Worm (Caenorhabditis elegans) whole organism, young adult: Measurements from ENCODE around the gene F41E6.17.

ENCODE experiments used
- B0261.1 ChIP-seq: sonication (generic microtip); optimal IDR thresholded peaks from 2 replicates; lab custom pipeline; 2016; ENCODE audit warnings: mild to moderate bottlenecking, missing genetic modification characterization, moderate library complexity, missing compliant biosample characterization
- F33H1.4 ChIP-seq: fragments of 200-800 bp; sonication (Bioruptor generic); IDR thresholded peaks from 2 replicates; pipeline ENCODE4 v1.3.6; 2022; ENCODE audit warnings: missing genetic modification reagents, missing genetic modification characterization, missing compliant biosample characterization
- F49E8.2 ChIP-seq: sonication (generic microtip); optimal IDR thresholded peaks from 3 replicates; lab custom pipeline; 2017; ENCODE audit warnings: missing genetic modification characterization, mild to moderate bottlenecking, missing compliant biosample characterization, antibody characterized with exemption, moderate library complexity; ENCODE audit not compliant: insufficient read depth
- F57C9.4 ChIP-seq: sonication (generic microtip); optimal IDR thresholded peaks from 2 replicates; lab custom pipeline; 2017; ENCODE audit warnings: mild to moderate bottlenecking, missing genetic modification characterization, missing compliant biosample characterization
- K11D2.4 ChIP-seq: fragments of 200-800 bp; sonication (Bioruptor generic); IDR thresholded peaks from 2 replicates; pipeline ENCODE4 v1.3.6; 2022; ENCODE audit warnings: missing genetic modification reagents, missing genetic modification characterization, missing compliant biosample characterization
- K12H6.12 ChIP-seq: fragments of 200-800 bp; sonication (Bioruptor generic); optimal IDR thresholded peaks from 2 replicates; lab custom pipeline; 2018; ENCODE audit warnings: mild to moderate bottlenecking, missing genetic modification characterization, missing compliant biosample characterization
- T07F8.4 ChIP-seq: sonication (generic microtip); optimal IDR thresholded peaks from 2 replicates; lab custom pipeline; 2016; ENCODE audit warnings: mild to moderate bottlenecking, missing genetic modification characterization, moderate library complexity, missing compliant biosample characterization
- Y79H2A.3 ChIP-seq: fragments of 200-800 bp; sonication (Bioruptor generic); conservative IDR thresholded peaks from 2 replicates; pipeline ENCODE4 v1.3.6; 2022; ENCODE audit warnings: missing genetic modification reagents, missing genetic modification characterization, missing compliant biosample characterization
- akir-1 ChIP-seq: fragments of 200-800 bp; sonication (Bioruptor generic); optimal IDR thresholded peaks from 2 replicates; lab custom pipeline; 2018; ENCODE audit warnings: mild to moderate bottlenecking, missing genetic modification characterization, moderate library complexity, missing compliant biosample characterization
- aptf-3 ChIP-seq: fragments of 200-800 bp; sonication (Bioruptor generic); IDR thresholded peaks from 2 replicates; pipeline ENCODE4 v1.3.6; 2022; ENCODE audit warnings: missing genetic modification characterization, missing compliant biosample characterization
- attf-5 ChIP-seq: fragments of 200-800 bp; sonication (Bioruptor generic); optimal IDR thresholded peaks from 2 replicates; lab custom pipeline; 2018; ENCODE audit warnings: mild to moderate bottlenecking, missing genetic modification characterization, missing compliant biosample characterization
- attf-6 ChIP-seq: fragments of 200-800 bp; sonication (Bioruptor generic); IDR thresholded peaks from 2 replicates; pipeline ENCODE4 v1.3.6; 2022; ENCODE audit warnings: missing genetic modification reagents, missing genetic modification characterization, missing compliant biosample characterization
- bed-2 ChIP-seq: fragments of 200-800 bp; sonication (Bioruptor generic); IDR thresholded peaks from 2 replicates; pipeline ENCODE4 v1.3.6; 2022; ENCODE audit warnings: missing genetic modification reagents, missing genetic modification characterization, missing compliant biosample characterization
- cebp-1 ChIP-seq, 2 experiments: fragments of 200-800 bp in 1 of 2; sonication (Bioruptor generic) in 1 of 2; sonication (generic microtip) in 1 of 2; IDR thresholded peaks in 1 of 2; optimal IDR thresholded peaks in 1 of 2; 2 replicates each; pipeline versions ENCODE4 v1.3.6 to Lab custom; 2017 to 2022; ENCODE audit warnings: missing compliant biosample characterization in 2 of 2, missing genetic modification characterization in 2 of 2, mild to moderate bottlenecking in 1 of 2, missing genetic modification reagents in 1 of 2, moderate library complexity in 1 of 2
- ceh-40 ChIP-seq: fragments of 200-800 bp; sonication (Bioruptor generic); IDR thresholded peaks from 2 replicates; pipeline ENCODE4 v1.3.6; 2022; ENCODE audit warnings: missing genetic modification characterization, missing compliant biosample characterization
- chd-7 ChIP-seq: sonication (generic microtip); optimal IDR thresholded peaks from 2 replicates; lab custom pipeline; 2016; ENCODE audit warnings: mild to moderate bottlenecking, missing genetic modification characterization, moderate library complexity, missing compliant biosample characterization
- dox-1 ChIP-seq: fragments of 200-800 bp; sonication (Bioruptor generic); IDR thresholded peaks from 2 replicates; pipeline ENCODE4 v1.3.6; 2022; ENCODE audit warnings: missing genetic modification reagents, missing genetic modification characterization, missing compliant biosample characterization
- dpff-1 ChIP-seq: sonication (generic microtip); optimal IDR thresholded peaks from 2 replicates; lab custom pipeline; 2017; ENCODE audit warnings: mild to moderate bottlenecking, missing genetic modification characterization, missing compliant biosample characterization
- fkh-3 ChIP-seq: sonication (generic microtip); optimal IDR thresholded peaks from 2 replicates; lab custom pipeline; 2016; ENCODE audit warnings: mild to moderate bottlenecking, missing genetic modification characterization, missing compliant biosample characterization
- him-1 ChIP-seq: sonication (generic microtip); optimal IDR thresholded peaks from 2 replicates; lab custom pipeline; 2016; ENCODE audit warnings: missing genotype, missing genetic modification reagents, missing genetic modification characterization, missing compliant biosample characterization
- hlh-26 ChIP-seq: fragments of 200-800 bp; sonication (Bioruptor generic); conservative IDR thresholded peaks from 2 replicates; pipeline ENCODE4 v1.3.6; 2022; ENCODE audit warnings: missing genetic modification reagents, missing genetic modification characterization, missing compliant biosample characterization
- let-607 ChIP-seq, 2 experiments: fragments of 200-800 bp in 1 of 2; sonication (Bioruptor generic) in 1 of 2; sonication (generic microtip) in 1 of 2; optimal IDR thresholded peaks; 2 replicates each; lab custom pipeline; 2016 to 2018; ENCODE audit warnings: mild to moderate bottlenecking in 2 of 2, missing compliant biosample characterization in 2 of 2, missing genetic modification characterization in 2 of 2, moderate library complexity in 2 of 2, missing genotype in 1 of 2
- lin-35 ChIP-seq, 3 experiments: fragments of 150-350 bp in 2 of 3; sonication (generic microtip) in 1 of 3; optimal IDR thresholded peaks; 2 replicates each; lab custom pipeline; 2014 to 2018; ENCODE audit warnings: missing biosample characterization in 3 of 3, missing genetic modification characterization in 3 of 3, missing genetic modification reagents in 3 of 3
- lsl-1 ChIP-seq: fragments of 200-800 bp; sonication (Bioruptor generic); optimal IDR thresholded peaks from 2 replicates; lab custom pipeline; 2018; ENCODE audit warnings: mild to moderate bottlenecking, missing genetic modification characterization, moderate library complexity, missing compliant biosample characterization
- madf-8 ChIP-seq: fragments of 200-800 bp; sonication (Bioruptor generic); conservative IDR thresholded peaks from 2 replicates; pipeline ENCODE4 v1.3.6; 2022; ENCODE audit warnings: missing genetic modification reagents, missing genetic modification characterization, missing compliant biosample characterization
- mel-28 ChIP-seq: sonication (generic microtip); optimal IDR thresholded peaks from 2 replicates; lab custom pipeline; 2016; ENCODE audit warnings: borderline replicate concordance, mild to moderate bottlenecking, missing genetic modification characterization, missing compliant biosample characterization
- mxl-1 ChIP-seq: sonication (generic microtip); optimal IDR thresholded peaks from 2 replicates; lab custom pipeline; 2016; ENCODE audit warnings: missing genetic modification characterization, missing compliant biosample characterization
- nfya-1 ChIP-seq: sonication (generic microtip); optimal IDR thresholded peaks from 2 replicates; lab custom pipeline; 2017; ENCODE audit warnings: antibody characterized with exemption, missing compliant biosample characterization, missing genetic modification characterization, borderline replicate concordance; ENCODE audit not compliant: insufficient read depth
- nfya-2 ChIP-seq: fragments of 200-800 bp; sonication (Bioruptor generic); IDR thresholded peaks from 2 replicates; pipeline ENCODE4 v1.3.6; 2022; ENCODE audit warnings: missing genetic modification reagents, missing genetic modification characterization, missing compliant biosample characterization
- nfyb-1 ChIP-seq: fragments of 200-800 bp; sonication (Bioruptor generic); IDR thresholded peaks from 2 replicates; pipeline ENCODE4 v1.3.6; 2022; ENCODE audit warnings: missing genetic modification reagents, missing genetic modification characterization, missing compliant biosample characterization
- nhr-120 ChIP-seq: fragments of 200-800 bp; sonication (Bioruptor generic); IDR thresholded peaks from 2 replicates; pipeline ENCODE4 v1.3.6; 2022; ENCODE audit warnings: missing genetic modification characterization, missing compliant biosample characterization
- nhr-179 ChIP-seq: sonication (generic microtip); optimal IDR thresholded peaks from 2 replicates; lab custom pipeline; 2016; ENCODE audit warnings: mild to moderate bottlenecking, missing genetic modification characterization, missing compliant biosample characterization
- nhr-80 ChIP-seq: sonication (generic microtip); optimal IDR thresholded peaks from 2 replicates; lab custom pipeline; 2016; ENCODE audit warnings: missing genetic modification characterization, missing compliant biosample characterization
- nhr-90 ChIP-seq: sonication (generic microtip); optimal IDR thresholded peaks from 2 replicates; lab custom pipeline; 2016; ENCODE audit warnings: missing genotype, mild to moderate bottlenecking, missing genetic modification characterization, missing compliant biosample characterization
- pha-4 ChIP-seq: fragments of 150-350 bp; sonication (generic microtip); optimal IDR thresholded peaks from 2 replicates; lab custom pipeline; 2014; ENCODE audit warnings: missing biosample characterization, missing genetic modification reagents, missing genetic modification characterization
- sea-2 ChIP-seq: fragments of 200-800 bp; sonication (Bioruptor generic); IDR thresholded peaks from 2 replicates; pipeline ENCODE4 v1.3.6; 2022; ENCODE audit warnings: missing genetic modification characterization, missing compliant biosample characterization
- somi-1 ChIP-seq: fragments of 200-800 bp; sonication (Bioruptor generic); optimal IDR thresholded peaks from 2 replicates; lab custom pipeline; 2018; ENCODE audit warnings: mild to moderate bottlenecking, missing genetic modification characterization, missing compliant biosample characterization
- tbp1 ChIP-seq: fragments of 200-800 bp; sonication (Bioruptor generic); optimal IDR thresholded peaks from 2 replicates; lab custom pipeline; 2018; ENCODE audit warnings: mild to moderate bottlenecking, missing genetic modification characterization, missing compliant biosample characterization
- unc-62 ChIP-seq: fragments of 150-350 bp; optimal IDR thresholded peaks from 2 replicates; lab custom pipeline; 2014; ENCODE audit warnings: missing biosample characterization, missing genetic modification reagents, missing genetic modification characterization
- ztf-22 ChIP-seq: fragments of 200-800 bp; sonication (Bioruptor generic); optimal IDR thresholded peaks from 2 replicates; lab custom pipeline; 2018; ENCODE audit warnings: mild to moderate bottlenecking, missing genetic modification characterization, moderate library complexity, missing compliant biosample characterization

The F41E6.17 gene

ce11 chrV:8641266-8641665 lies 17.4 kb downstream of the F41E6.17 start, which contains the start of gene F28A12.3:
Gene F28A12.3, minus strand, starts transcription at chrV:8641366.
- TF ChIP-seq sea-2 (GFP tag; lab: Robert Waterston, UW), result no peak

- TF ChIP-seq nhr-120 (GFP tag; lab: Robert Waterston, UW) (no peak), nhr-80 (tag; lab: Kevin White, UChicago) (peak; percentile 12)
Observed at ce11 chrV:8643093-8643492, 19.2 kb downstream of the F41E6.17 start, which contains the start of gene asp-13. Gene asp-13, minus strand, starts transcription at chrV:8643193.

DNA sequence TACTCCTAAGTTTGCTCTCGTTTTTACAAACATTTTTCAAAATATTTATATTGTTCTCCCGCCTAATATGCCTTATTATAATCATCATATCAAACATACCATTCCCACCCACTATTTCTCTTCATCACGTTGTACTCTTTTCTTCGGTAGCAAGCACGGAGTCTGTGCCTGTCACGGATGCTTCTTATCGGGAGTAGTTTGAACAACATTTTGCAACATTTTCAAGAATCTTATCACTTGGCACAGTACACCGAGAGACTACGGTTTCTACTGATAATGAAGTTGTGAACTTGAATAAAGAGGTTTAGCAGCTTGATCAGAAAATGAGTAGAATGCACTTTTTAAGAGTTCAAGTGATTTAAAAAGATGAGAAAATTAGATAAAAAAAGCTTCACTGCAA lies 24.4 kb downstream of the F41E6.17 start:
- TF ChIP-seq nfya-2 (GFP tag; lab: Robert Waterston, UW) (no peak), akir-1 (GFP tag; lab: Kevin White, UChicago) (no peak), F49E8.2 (no peak), dox-1 (peak; percentile 17; the same call in 1 of the 2 replicates), fkh-3 (tag; lab: Kevin White, UChicago) (no peak), ceh-40 (GFP tag; lab: Robert Waterston, UW) (no peak), Y79H2A.3 (no peak), nfya-1 (tag; lab: Kevin White, UChicago) (no peak), nhr-80 (tag; lab: Kevin White, UChicago) (peak; percentile 93)

- TF ChIP-seq cebp-1 (GFP tag; IDR thresholded peaks at IDR 0.05; lab: Robert Waterston, UW) (no peak), cebp-1 (tag; optimal IDR thresholded peaks at IDR 0.05; lab: Kevin White, UChicago) (no peak), hlh-26 (GFP tag; lab: Robert Waterston, UW) (no peak), madf-8 (GFP tag; lab: Robert Waterston, UW) (no peak), lsl-1 (GFP tag; lab: Kevin White, UChicago) (no peak), Y79H2A.3 (no peak), mel-28 (tag; lab: Kevin White, UChicago) (no peak), nfyb-1 (GFP tag; lab: Robert Waterston, UW) (no peak), ztf-22 (no peak), mxl-1 (tag; lab: Kevin White, UChicago) (no peak), chd-7 (tag; lab: Kevin White, UChicago) (no peak), K11D2.4 (GFP tag; lab: Robert Waterston, UW) (no peak), nhr-120 (GFP tag; lab: Robert Waterston, UW) (no peak), B0261.1 (tag; lab: Kevin White, UChicago) (no peak), somi-1 (GFP tag; lab: Kevin White, UChicago) (no peak), lin-35 (GFP tag; optimal IDR thresholded peaks at IDR 0.05; lab: Kevin White, UChicago) (no peak), K12H6.12 (tag; lab: Kevin White, UChicago) (no peak), T07F8.4 (tag; lab: Kevin White, UChicago) (no peak), unc-62 (GFP tag; lab: Kevin White, UChicago) (no peak), F57C9.4 (no peak), attf-6 (GFP tag; lab: Robert Waterston, UW) (no peak)
- TF ChIP-seq, all 124 proteins: peak for 0
Observed at ce11 chrV:8650365-8650764, 26.5 kb downstream of the F41E6.17 start.

- TF ChIP-seq fkh-3 (tag; lab: Kevin White, UChicago) (no peak), let-607 (tag; optimal IDR thresholded peaks at IDR 0.05; lab: Kevin White, UChicago) (peak; percentile 68 to 88), dox-1 (peak; percentile 75), dpff-1 (tag; lab: Kevin White, UChicago) (no peak), attf-5 (GFP tag; lab: Kevin White, UChicago) (peak; percentile 30), tbp1 (GFP tag; lab: Kevin White, UChicago) (peak; percentile 47), aptf-3 (no peak), nhr-90 (tag; lab: Kevin White, UChicago) (peak; percentile 76), unc-62 (GFP tag; lab: Kevin White, UChicago) (peak; percentile 83), F33H1.4 (GFP tag; lab: Robert Waterston, UW) (no peak), bed-2 (GFP tag; lab: Robert Waterston, UW) (no peak), akir-1 (GFP tag; lab: Kevin White, UChicago) (no peak), pha-4 (tag; lab: Kevin White, UChicago) (peak; percentile 59), him-1 (tag; lab: Kevin White, UChicago) (no peak), nhr-179 (tag; lab: Kevin White, UChicago) (no peak)
Observed at ce11 chrV:8651007-8651711, 27.3 kb downstream of the F41E6.17 start.
